Worm (Caenorhabditis elegans): ENCODE data around the gene F01D5.5.

The F01D5.5 gene

ce11 chrII:13976161-13976560, 25.9 kb downstream of the F01D5.5 start, which contains the start of gene Y39G8B.2 (continued):
- TF ChIP-seq Y53G8AR.9 (GFP tag; conservative IDR thresholded peaks at IDR 0.05) (no peak), pbrm-1 (GFP tag; IDR thresholded peaks at IDR 0.05) (peak; percentile 76; the same call in 1 of the 2 replicates), aptf-3 (GFP tag; IDR thresholded peaks at IDR 0.05) (no peak), lir-1 (GFP tag; conservative IDR thresholded peaks at IDR 0.05) (no peak), attf-3 (GFP tag; conservative IDR thresholded peaks at IDR 0.05) (0 out of 2 replicates have a peak, but pooled peaks have one; percentile 26), snpc-3.4 (tag; optimal IDR thresholded peaks at IDR 0.05) (no peak), hlh-12 (tag; optimal IDR thresholded peaks at IDR 0.05) (no peak), K11D2.4 (GFP tag; IDR thresholded peaks at IDR 0.05) (peak; percentile 50; the same call in 1 of the 2 replicates), rec-8 (tag; optimal IDR thresholded peaks at IDR 0.05) (no peak), ZK185.1 (tag; optimal IDR thresholded peaks at IDR 0.05; ENCODE audit: poor library complexity, severe bottlenecking) (no peak), ekl-4 (GFP tag; IDR thresholded peaks at IDR 0.05) (peak; percentile 44; the same call in 1 of the 2 replicates), ccch-3 (GFP tag; optimal IDR thresholded peaks at IDR 0.05) (no peak), dpff-1 (tag; optimal IDR thresholded peaks at IDR 0.05) (no peak), egl-18 (GFP tag; IDR thresholded peaks at IDR 0.05) (no peak), hsf-1 (GFP tag; IDR thresholded peaks at IDR 0.05) (no peak), F57C9.4 (tag; optimal IDR thresholded peaks at IDR 0.05) (no peak), T07F8.4 (tag; optimal IDR thresholded peaks at IDR 0.05) (no peak), mes-4 (tag; optimal IDR thresholded peaks at IDR 0.05) (no peak), ama-1 (optimal IDR thresholded peaks at IDR 0.05) (no peak), ama-1 (GFP tag; optimal IDR thresholded peaks at IDR 0.05) (no peak), K12H6.12 (tag; optimal IDR thresholded peaks at IDR 0.05) (peak; percentile 65), lsy-27 (tag; optimal IDR thresholded peaks at IDR 0.05; ENCODE audit: borderline replicate concordance, insufficient read depth) (no peak), attf-6 (GFP tag; IDR thresholded peaks at IDR 0.05) (no peak), F49E8.2 (tag; optimal IDR thresholded peaks at IDR 0.05; ENCODE audit: insufficient read depth) (no peak), dpl-1 (GFP tag; optimal IDR thresholded peaks at IDR 0.05) (peak; percentile 41), tbp1 (GFP tag; optimal IDR thresholded peaks at IDR 0.05) (peak; percentile 45), unc-62 (GFP tag; optimal IDR thresholded peaks at IDR 0.05) (no peak), rpc-1 (optimal IDR thresholded peaks at IDR 0.05) (no peak), rpc-1 (tag; optimal IDR thresholded peaks at IDR 0.05) (no peak), ceh-79 (tag; optimal IDR thresholded peaks at IDR 0.05) (no peak), attf-5 (GFP tag; optimal IDR thresholded peaks at IDR 0.05) (peak; percentile 95), xnd-1 (tag; optimal IDR thresholded peaks at IDR 0.05) (no peak), nhr-80 (tag; optimal IDR thresholded peaks at IDR 0.05) (peak; percentile 74), ceh-40 (GFP tag; IDR thresholded peaks at IDR 0.05) (no peak), lin-26 (GFP tag; IDR thresholded peaks at IDR 0.05) (no peak), ztf-6 (GFP tag; IDR thresholded peaks at IDR 0.05) (no peak), F57A8.1 (GFP tag; optimal IDR thresholded peaks at IDR 0.05) (no peak), bed-2 (GFP tag; IDR thresholded peaks at IDR 0.05) (no peak), nhr-120 (GFP tag; IDR thresholded peaks at IDR 0.05) (no peak), ztf-22 (GFP tag; optimal IDR thresholded peaks at IDR 0.05) (no peak)

DNA sequence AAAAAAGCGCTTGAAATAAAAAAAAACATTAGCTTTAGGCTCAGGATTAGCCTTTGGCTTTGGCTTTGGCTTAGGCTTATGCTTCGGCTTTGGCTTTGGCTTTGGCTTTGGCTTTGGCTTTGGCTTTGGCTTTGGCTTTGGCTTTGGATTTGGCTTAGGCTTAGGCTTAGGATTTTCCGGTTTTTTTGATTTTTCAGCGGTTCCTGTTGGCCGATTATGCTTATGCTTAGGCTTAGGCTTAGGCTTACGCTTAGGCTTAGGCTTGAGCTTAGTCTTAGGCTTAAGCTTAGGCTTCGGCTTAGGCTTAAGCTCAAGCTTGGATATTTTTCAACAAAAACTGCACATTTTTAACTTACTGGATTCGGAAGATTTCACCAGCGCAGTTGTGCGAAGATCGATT, 28.0 kb downstream of the F01D5.5 start:
- TF ChIP-seq egl-44 (GFP tag; IDR thresholded peaks at IDR 0.05) (no peak), nhr-90 (tag; optimal IDR thresholded peaks at IDR 0.05) (no peak), dpl-1 (GFP tag; optimal IDR thresholded peaks at IDR 0.05) (no peak), nhr-80 (tag; optimal IDR thresholded peaks at IDR 0.05) (no peak), pbrm-1 (GFP tag; IDR thresholded peaks at IDR 0.05) (no peak), Y67H2A.10 (GFP tag; conservative IDR thresholded peaks at IDR 0.05) (no peak), mxl-1 (tag; optimal IDR thresholded peaks at IDR 0.05) (no peak)
